Worm (Caenorhabditis elegans) whole organism, late embryonic: ENCODE measurements around the gene cal-8.

ENCODE experiments used
- C38D4.7 ChIP-seq: fragments of 200-800 bp; sonication (Bioruptor generic); optimal IDR thresholded peaks from 2 replicates; lab custom pipeline; 2018; ENCODE audit warnings: mild to moderate bottlenecking, missing genetic modification characterization, moderate library complexity, missing compliant biosample characterization
- F13H6.1 ChIP-seq: sonication (generic microtip); optimal IDR thresholded peaks from 2 replicates; lab custom pipeline; 2016; ENCODE audit warnings: missing genetic modification characterization, missing compliant biosample characterization
- K09A11.1 ChIP-seq: sonication (generic microtip); optimal IDR thresholded peaks from 2 replicates; lab custom pipeline; 2017; ENCODE audit warnings: antibody characterized with exemption, mild to moderate bottlenecking, missing genetic modification characterization, missing compliant biosample characterization; ENCODE audit not compliant: insufficient read depth
- ama-1 ChIP-seq: fragments of 150-350 bp; optimal IDR thresholded peaks from 2 replicates; lab custom pipeline; 2014
- ceh-14 ChIP-seq: sonication (generic microtip); optimal IDR thresholded peaks from 2 replicates; lab custom pipeline; 2016; ENCODE audit warnings: missing genotype, missing genetic modification characterization, missing compliant biosample characterization
- ceh-30 ChIP-seq: fragments of 150-350 bp; optimal IDR thresholded peaks from 2 replicates; lab custom pipeline; 2014; ENCODE audit warnings: missing biosample characterization, missing genetic modification characterization
- ceh-31 ChIP-seq: sonication (generic microtip); optimal IDR thresholded peaks from 2 replicates; lab custom pipeline; 2016; ENCODE audit warnings: missing genetic modification characterization, missing compliant biosample characterization
- ceh-34 ChIP-seq: sonication (generic microtip); optimal IDR thresholded peaks from 2 replicates; lab custom pipeline; 2016; ENCODE audit warnings: mild to moderate bottlenecking, missing genetic modification characterization, missing compliant biosample characterization
- ceh-48 ChIP-seq: sonication (generic microtip); optimal IDR thresholded peaks from 2 replicates; lab custom pipeline; 2016; ENCODE audit warnings: missing genetic modification characterization, inconsistent platforms, missing compliant biosample characterization
- ceh-6 ChIP-seq: fragments of 200-800 bp; sonication (Bioruptor generic); optimal IDR thresholded peaks from 2 replicates; lab custom pipeline; 2018; ENCODE audit warnings: mild to moderate bottlenecking, missing genetic modification characterization, missing compliant biosample characterization
- ceh-9 ChIP-seq: sonication (generic microtip); optimal IDR thresholded peaks from 2 replicates; lab custom pipeline; 2016; ENCODE audit warnings: mild to moderate bottlenecking, missing genetic modification characterization, inconsistent platforms, missing compliant biosample characterization
- dmd-4 ChIP-seq: sonication (generic microtip); optimal IDR thresholded peaks from 2 replicates; lab custom pipeline; 2016; ENCODE audit warnings: borderline replicate concordance, missing genetic modification characterization, missing compliant biosample characterization
- dve-1 ChIP-seq: sonication (generic microtip); optimal IDR thresholded peaks from 2 replicates; lab custom pipeline; 2017; ENCODE audit warnings: antibody characterized with exemption, mild to moderate bottlenecking, missing genetic modification characterization, missing compliant biosample characterization
- elt-2 ChIP-seq: sonication (generic microtip); optimal IDR thresholded peaks from 2 replicates; lab custom pipeline; 2016; ENCODE audit warnings: missing genetic modification reagents, missing genetic modification characterization, missing compliant biosample characterization
- elt-4 ChIP-seq: sonication (generic microtip); optimal IDR thresholded peaks from 2 replicates; lab custom pipeline; 2016; ENCODE audit warnings: missing genetic modification characterization, missing compliant biosample characterization
- ets-4 ChIP-seq: sonication (generic microtip); optimal IDR thresholded peaks from 2 replicates; lab custom pipeline; 2016; ENCODE audit warnings: missing genetic modification characterization, missing compliant biosample characterization
- eyg-1 ChIP-seq: sonication (generic microtip); optimal IDR thresholded peaks from 2 replicates; lab custom pipeline; 2016; ENCODE audit warnings: missing genotype, missing genetic modification characterization, missing compliant biosample characterization
- fax-1 ChIP-seq: sonication (generic microtip); optimal IDR thresholded peaks from 2 replicates; lab custom pipeline; 2016; ENCODE audit warnings: missing genotype, missing genetic modification characterization, missing compliant biosample characterization
- fkh-10 ChIP-seq: fragments of 150-350 bp; optimal IDR thresholded peaks from 2 replicates; lab custom pipeline; 2014; ENCODE audit warnings: missing biosample characterization, missing genetic modification reagents, missing genetic modification characterization
- fkh-6 ChIP-seq: sonication (generic microtip); optimal IDR thresholded peaks from 2 replicates; lab custom pipeline; 2016; ENCODE audit warnings: missing genetic modification characterization, missing compliant biosample characterization
- hlh-13 ChIP-seq: fragments of 200-800 bp; sonication (Bioruptor generic); optimal IDR thresholded peaks from 2 replicates; lab custom pipeline; 2018; ENCODE audit warnings: mild to moderate bottlenecking, missing genetic modification characterization, missing compliant biosample characterization
- hlh-30 ChIP-seq: sonication (generic microtip); optimal IDR thresholded peaks from 2 replicates; lab custom pipeline; 2017; ENCODE audit warnings: antibody characterized with exemption, missing genetic modification characterization, missing compliant biosample characterization; ENCODE audit not compliant: insufficient read depth
- hlh-8 ChIP-seq: sonication (generic microtip); optimal IDR thresholded peaks from 2 replicates; lab custom pipeline; 2016; ENCODE audit warnings: missing genotype, missing genetic modification characterization, missing compliant biosample characterization
- lim-6 ChIP-seq: sonication (generic microtip); optimal IDR thresholded peaks from 2 replicates; lab custom pipeline; 2016; ENCODE audit warnings: missing genetic modification characterization, missing compliant biosample characterization
- nhr-232 ChIP-seq: sonication (generic microtip); optimal IDR thresholded peaks from 2 replicates; lab custom pipeline; 2016; ENCODE audit warnings: missing genetic modification characterization, missing compliant biosample characterization
- odd-2 ChIP-seq: sonication (generic microtip); optimal IDR thresholded peaks from 2 replicates; lab custom pipeline; 2017; ENCODE audit warnings: antibody characterized with exemption, mild to moderate bottlenecking, missing genetic modification characterization, missing compliant biosample characterization
- pat-9 ChIP-seq: fragments of 200-800 bp; sonication (Bioruptor generic); optimal IDR thresholded peaks from 2 replicates; lab custom pipeline; 2018; ENCODE audit warnings: mild to moderate bottlenecking, missing genetic modification characterization, moderate library complexity, missing compliant biosample characterization
- pha-2 ChIP-seq: sonication (generic microtip); optimal IDR thresholded peaks from 2 replicates; lab custom pipeline; 2017; ENCODE audit warnings: mild to moderate bottlenecking, missing genetic modification characterization, missing compliant biosample characterization
- pqm-1 ChIP-seq: sonication (generic microtip); optimal IDR thresholded peaks from 2 replicates; lab custom pipeline; 2016; ENCODE audit warnings: missing genetic modification characterization, missing compliant biosample characterization
- pros-1 ChIP-seq: fragments of 150-350 bp; optimal IDR thresholded peaks from 2 replicates; lab custom pipeline; 2014; ENCODE audit warnings: missing biosample characterization, missing genetic modification reagents, missing genetic modification characterization
- ref-2 ChIP-seq: sonication (generic microtip); optimal IDR thresholded peaks from 2 replicates; lab custom pipeline; 2016; ENCODE audit warnings: missing genetic modification characterization, missing compliant biosample characterization
- rnt-1 ChIP-seq: sonication (generic microtip); optimal IDR thresholded peaks from 2 replicates; lab custom pipeline; 2016; ENCODE audit warnings: missing genetic modification characterization, missing compliant biosample characterization
- sdc-2 ChIP-seq: sonication (generic microtip); optimal IDR thresholded peaks from 2 replicates; lab custom pipeline; 2016; ENCODE audit warnings: missing genotype, missing genetic modification characterization, missing compliant biosample characterization
- sox-4 ChIP-seq: sonication (generic microtip); optimal IDR thresholded peaks from 2 replicates; lab custom pipeline; 2017; ENCODE audit warnings: mild to moderate bottlenecking, missing genetic modification characterization, inconsistent platforms, missing compliant biosample characterization
- tbx-2 ChIP-seq: sonication (generic microtip); optimal IDR thresholded peaks from 2 replicates; lab custom pipeline; 2016; ENCODE audit warnings: missing genetic modification characterization, missing compliant biosample characterization
- tbx-7 ChIP-seq: sonication (generic microtip); optimal IDR thresholded peaks from 2 replicates; lab custom pipeline; 2016; ENCODE audit warnings: missing genotype, missing genetic modification characterization, missing compliant biosample characterization
- ttx-3 ChIP-seq: sonication (generic microtip); optimal IDR thresholded peaks from 2 replicates; lab custom pipeline; 2016; ENCODE audit warnings: missing genetic modification reagents, missing genetic modification characterization, missing compliant biosample characterization
- unc-86 ChIP-seq: sonication (generic microtip); optimal IDR thresholded peaks from 2 replicates; lab custom pipeline; 2016; ENCODE audit warnings: missing genetic modification characterization, missing compliant biosample characterization
- zip-5 ChIP-seq: sonication (generic microtip); optimal IDR thresholded peaks from 2 replicates; lab custom pipeline; 2016; ENCODE audit warnings: missing genetic modification characterization, missing compliant biosample characterization

Gene cal-8

ce11 chrII:5521411-5521810 lies 39.6 kb upstream of the cal-8 start, which contains the start of gene ZK177.12:
Gene ZK177.12 (plus strand): TSS chrII:5521711.
- TF ChIP-seq zip-5 (tag; lab: Kevin White, UChicago) (no peak), pat-9 (tag; lab: Kevin White, UChicago) (no peak), ets-4 (tag; lab: Kevin White, UChicago) (no peak), nhr-232 (tag; lab: Kevin White, UChicago) (no peak), pros-1 (tag; lab: Kevin White, UChicago) (no peak), ceh-14 (tag; lab: Kevin White, UChicago) (no peak), pqm-1 (tag; lab: Kevin White, UChicago) (no peak), ref-2 (no peak), tbx-2 (no peak), ceh-48 (tag; lab: Kevin White, UChicago) (no peak), ceh-6 (GFP tag; lab: Kevin White, UChicago) (no peak), ceh-34 (no peak), elt-2 (tag; lab: Kevin White, UChicago) (no peak), K09A11.1 (tag; lab: Kevin White, UChicago) (no peak), F13H6.1 (tag; lab: Kevin White, UChicago) (no peak), dmd-4 (no peak), odd-2 (no peak), tbx-7 (tag; lab: Kevin White, UChicago) (no peak)

DNA sequence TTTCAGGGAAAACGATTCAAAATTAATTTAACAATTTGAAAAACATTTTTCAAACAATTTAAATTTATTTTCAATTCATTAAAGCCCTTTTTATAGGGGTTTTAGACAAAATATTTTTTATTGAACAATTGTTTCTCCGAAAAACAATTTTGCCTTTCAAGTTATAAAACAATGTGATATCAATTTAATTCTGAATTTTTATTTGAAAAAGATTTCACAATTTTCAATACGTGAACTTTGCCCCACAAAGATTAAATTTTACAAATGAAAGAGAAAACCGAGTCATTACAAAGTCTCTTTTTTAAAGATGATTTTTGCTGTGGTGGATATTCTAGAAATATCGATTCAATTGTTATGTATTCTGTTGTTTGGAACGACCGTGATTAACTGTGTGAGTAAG lies 37.1 kb upstream of the cal-8 start, which contains the start of gene ZK177.2:
TSS of gene ZK177.2 (plus strand) at position 301 of the 400 bp plus-strand sequence.
- no peak for TF ChIP-seq odd-2
- TF ChIP-seq ceh-48 (tag; lab: Kevin White, UChicago) = no peak
- no peak for TF ChIP-seq fkh-10 (GFP tag; lab: Kevin White, UChicago)
- no peak for TF ChIP-seq zip-5 (tag; lab: Kevin White, UChicago)
- no peak for TF ChIP-seq elt-4 (tag; lab: Kevin White, UChicago)
- no peak for TF ChIP-seq eyg-1 (tag; lab: Kevin White, UChicago)

- TF ChIP-seq dve-1 = no peak
- no peak for TF ChIP-seq sdc-2 (tag; lab: Kevin White, UChicago)
- TF ChIP-seq ama-1 (lab: Kevin White, UChicago) = no peak
- no peak for TF ChIP-seq ceh-14 (tag; lab: Kevin White, UChicago)
- no peak for TF ChIP-seq fkh-6 (tag; lab: Kevin White, UChicago)
- TF ChIP-seq ceh-9 = no peak
- TF ChIP-seq dmd-4 = no peak
- TF ChIP-seq eyg-1 (tag; lab: Kevin White, UChicago) = no peak
- TF ChIP-seq pat-9 (tag; lab: Kevin White, UChicago) = no peak
- TF ChIP-seq lim-6 (tag; lab: Kevin White, UChicago) = no peak
- no peak for TF ChIP-seq elt-4 (tag; lab: Kevin White, UChicago)
- TF ChIP-seq hlh-8 = no peak
- TF ChIP-seq sox-4 (tag; lab: Kevin White, UChicago) = no peak
- TF ChIP-seq pros-1 (tag; lab: Kevin White, UChicago) = no peak
- TF ChIP-seq fax-1 (tag; lab: Kevin White, UChicago) = no peak
Measured at ce11 chrII:5518055-5518454, 36.2 kb upstream of the cal-8 start.

- no peak for TF ChIP-seq rnt-1
- no peak for TF ChIP-seq ceh-30 (tag; lab: Kevin White, UChicago)
- TF ChIP-seq hlh-8 = no peak
Measured at ce11 chrII:5517643-5518042, 35.8 kb upstream of the cal-8 start, which contains the start of gene ZK177.9. Gene ZK177.9 (minus strand): TSS chrII:5517743.

DNA sequence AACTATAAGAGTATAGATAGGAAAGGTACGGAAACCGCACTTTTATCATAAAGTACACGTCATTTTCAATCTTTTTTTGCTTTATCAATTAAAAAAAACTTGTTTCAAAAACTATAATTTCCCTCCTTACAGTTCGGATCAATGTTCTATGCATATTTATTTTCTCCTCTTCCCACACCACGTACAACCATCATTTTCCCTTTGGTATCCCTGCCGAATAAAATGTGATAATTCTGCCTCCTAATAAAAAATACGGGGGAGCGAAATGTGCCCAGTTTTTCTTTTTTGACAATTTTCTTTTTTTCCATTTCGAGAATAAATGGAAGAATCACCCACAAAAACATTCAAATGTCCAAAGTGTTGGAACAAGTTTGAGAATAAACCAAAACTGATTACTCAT lies 33.7 kb upstream of the cal-8 start, which contains the start of gene ZK177.3:
TSS of gene ZK177.3 (plus strand) at position 301 of the 400 bp plus-strand sequence.
- TF ChIP-seq sox-4 (tag; lab: Kevin White, UChicago) (no peak), ceh-48 (tag; lab: Kevin White, UChicago) (no peak), lim-6 (tag; lab: Kevin White, UChicago) (no peak), ceh-31 (tag; lab: Kevin White, UChicago) (no peak), K09A11.1 (tag; lab: Kevin White, UChicago) (no peak), ref-2 (no peak), ttx-3 (no peak), hlh-30 (tag; lab: Kevin White, UChicago) (no peak), ceh-9 (no peak), pat-9 (tag; lab: Kevin White, UChicago) (no peak), tbx-7 (tag; lab: Kevin White, UChicago) (no peak), hlh-13 (GFP tag; lab: Kevin White, UChicago) (no peak), unc-86 (tag; lab: Kevin White, UChicago) (no peak), C38D4.7 (GFP tag; lab: Kevin White, UChicago) (no peak), ceh-30 (tag; lab: Kevin White, UChicago) (no peak), pha-2 (no peak)
